Worm (Caenorhabditis elegans) whole organism, L2 larva: ENCODE data around the gene F52H2.3.

Source experiments
- R02D3.7 ChIP-seq: fragments of 150-350 bp; optimal IDR thresholded peaks from 2 replicates; lab custom pipeline; 2014; ENCODE audit warnings: missing biosample characterization, missing genetic modification characterization
- ceh-82 ChIP-seq: fragments of 150-350 bp; optimal IDR thresholded peaks from 2 replicates; lab custom pipeline; 2014; ENCODE audit warnings: missing biosample characterization, missing genetic modification characterization
- egl-27 ChIP-seq: sonication (generic microtip); optimal IDR thresholded peaks from 3 replicates; lab custom pipeline; 2017; ENCODE audit warnings: missing biosample characterization, missing genetic modification reagents, missing genetic modification characterization
- lin-11 ChIP-seq: fragments of 150-350 bp; sonication (generic microtip); optimal IDR thresholded peaks from 2 replicates; lab custom pipeline; 2014; ENCODE audit warnings: missing biosample characterization, missing genetic modification characterization, inconsistent platforms, mixed read lengths
- lin-13 ChIP-seq: fragments of 150-350 bp; optimal IDR thresholded peaks from 2 replicates; lab custom pipeline; 2014; ENCODE audit warnings: missing biosample characterization, missing genetic modification reagents, missing genetic modification characterization
- nhr-25 ChIP-seq: fragments of 150-350 bp; sonication (generic microtip); optimal IDR thresholded peaks from 3 replicates; lab custom pipeline; 2014; ENCODE audit warnings: missing biosample characterization, missing genetic modification characterization
- unc-39 ChIP-seq: fragments of 150-350 bp; optimal IDR thresholded peaks from 2 replicates; lab custom pipeline; 2014; ENCODE audit warnings: missing biosample characterization, missing genetic modification characterization
- zag-1 ChIP-seq: fragments of 150-350 bp; optimal IDR thresholded peaks from 2 replicates; lab custom pipeline; 2014; ENCODE audit warnings: missing biosample characterization, missing genetic modification characterization
- ztf-1 ChIP-seq: fragments of 200-800 bp; sonication (Bioruptor generic); conservative IDR thresholded peaks from 2 replicates; pipeline ENCODE4 v1.3.6; 2022; ENCODE audit warnings: missing genetic modification characterization, missing compliant biosample characterization

- no peak for TF ChIP-seq zag-1 (tag; lab: Kevin White, UChicago)
- TF ChIP-seq lin-13 (GFP tag; lab: Kevin White, UChicago) = no peak
- no peak for TF ChIP-seq unc-39 (tag; lab: Kevin White, UChicago)
- TF ChIP-seq lin-11 (tag; lab: Kevin White, UChicago) = no peak
- no peak for TF ChIP-seq egl-27 (tag; lab: Kevin White, UChicago)
- no peak for TF ChIP-seq ztf-1 (GFP tag; lab: Robert Waterston, UW)
- TF ChIP-seq nhr-25 (tag; lab: Kevin White, UChicago) = no peak
- TF ChIP-seq R02D3.7 (tag; lab: Kevin White, UChicago) = no peak
- no peak for TF ChIP-seq ceh-82 (tag; lab: Kevin White, UChicago)
These were observed 13.7 kb downstream of the F52H2.3 start for ce11 chrX:2527194-2527593.
